Worm (Caenorhabditis elegans) whole organism, L4/young adult: ENCODE measurements around the gene T07F8.4.
A peak's percentile ranks its signal among the peaks of the same experiment; 100 is the strongest.

Experiments used
- W03F9.2 ChIP-seq: fragments of 150-350 bp; optimal IDR thresholded peaks from 2 replicates; lab custom pipeline; 2014; ENCODE audit warnings: missing biosample characterization, missing genetic modification characterization
- dao-5 ChIP-seq: sonication (generic microtip); optimal IDR thresholded peaks from 2 replicates; lab custom pipeline; 2016; ENCODE audit warnings: missing genotype, missing genetic modification characterization, moderate library complexity, missing compliant biosample characterization
- him-1 ChIP-seq: sonication (generic microtip); optimal IDR thresholded peaks from 2 replicates; lab custom pipeline; 2016; ENCODE audit warnings: missing genotype, missing genetic modification reagents, missing genetic modification characterization, missing compliant biosample characterization

Gene T07F8.4

ce11 chrII:7131871-7132693 is at the start of gene T07F8.4, which contains the start of gene gld-3:
Gene T07F8.4, minus strand, starts transcription at chrII:7132032.
Gene gld-3, plus strand, starts transcription at chrII:7132643.
- TF ChIP-seq him-1 (tag; lab: Kevin White, UChicago) (no peak), W03F9.2 (tag; lab: Kevin White, UChicago) (peak; percentile 47)

- TF ChIP-seq W03F9.2 (tag; lab: Kevin White, UChicago) (no peak), dao-5 (tag; lab: Kevin White, UChicago) (no peak)
Measured at ce11 chrII:7176108-7176507, 44.3 kb upstream of the T07F8.4 start.

ce11 chrII:7174843-7175242 is 43.0 kb upstream of the T07F8.4 start, which contains the start of gene glc-4:
Gene glc-4, minus strand, starts transcription at chrII:7174943.
- no peak for TF ChIP-seq W03F9.2 (tag; lab: Kevin White, UChicago)
- TF ChIP-seq him-1 (tag; lab: Kevin White, UChicago), result no peak

ce11 chrII:7171305-7171998 is 39.6 kb upstream of the T07F8.4 start, which contains the start of gene dyf-13:
Gene dyf-13, minus strand, starts transcription at chrII:7171355.
- TF ChIP-seq him-1 (tag; lab: Kevin White, UChicago), result no peak
- no peak for TF ChIP-seq dao-5 (tag; lab: Kevin White, UChicago)
- no peak for TF ChIP-seq W03F9.2 (tag; lab: Kevin White, UChicago)

- TF ChIP-seq dao-5 (tag; lab: Kevin White, UChicago), result no peak
- no peak for TF ChIP-seq him-1 (tag; lab: Kevin White, UChicago)
- no peak for TF ChIP-seq W03F9.2 (tag; lab: Kevin White, UChicago)
Measured at ce11 chrII:7168712-7169111, 36.9 kb upstream of the T07F8.4 start, which contains the start of gene col-36. Gene col-36, minus strand, starts transcription at chrII:7168812.

ce11 chrII:7166768-7167167 is 34.9 kb upstream of the T07F8.4 start:
- TF ChIP-seq W03F9.2 (tag; lab: Kevin White, UChicago), result no peak
- no peak for TF ChIP-seq him-1 (tag; lab: Kevin White, UChicago)
- no peak for TF ChIP-seq dao-5 (tag; lab: Kevin White, UChicago)

ce11 chrII:7165749-7166148 is 33.9 kb upstream of the T07F8.4 start, which contains the start of gene mfsd-13.2:
Gene mfsd-13.2, minus strand, starts transcription at chrII:7165849.
- TF ChIP-seq W03F9.2 (tag; lab: Kevin White, UChicago) (no peak), him-1 (tag; lab: Kevin White, UChicago) (no peak), dao-5 (tag; lab: Kevin White, UChicago) (no peak)

- no peak for TF ChIP-seq W03F9.2 (tag; lab: Kevin White, UChicago)
- no peak for TF ChIP-seq dao-5 (tag; lab: Kevin White, UChicago)
- TF ChIP-seq him-1 (tag; lab: Kevin White, UChicago), result no peak
Measured at ce11 chrII:7161512-7161911, 29.7 kb upstream of the T07F8.4 start, which contains the start of gene C27H5.12. Gene C27H5.12, minus strand, starts transcription at chrII:7161612.

ce11 chrII:7157415-7157814 is 25.6 kb upstream of the T07F8.4 start:
- TF ChIP-seq dao-5 (tag; lab: Kevin White, UChicago) (no peak), him-1 (tag; lab: Kevin White, UChicago) (no peak), W03F9.2 (tag; lab: Kevin White, UChicago) (no peak)

- TF ChIP-seq him-1 (tag; lab: Kevin White, UChicago) (no peak), W03F9.2 (tag; lab: Kevin White, UChicago) (no peak), dao-5 (tag; lab: Kevin White, UChicago) (no peak)
Measured at ce11 chrII:7155392-7155791, 23.6 kb upstream of the T07F8.4 start, which contains the start of gene C27H5.2. Gene C27H5.2, plus strand, starts transcription at chrII:7155581.

ce11 chrII:7154711-7155110 is 22.9 kb upstream of the T07F8.4 start:
- TF ChIP-seq dao-5 (tag; lab: Kevin White, UChicago), result no peak
- TF ChIP-seq W03F9.2 (tag; lab: Kevin White, UChicago), result no peak
- no peak for TF ChIP-seq him-1 (tag; lab: Kevin White, UChicago)

ce11 chrII:7151969-7152631 is 20.3 kb upstream of the T07F8.4 start, which contains the start of gene fust-1:
Gene fust-1, plus strand, starts transcription at chrII:7152581.
- peak; percentile 97 for TF ChIP-seq W03F9.2 (tag; lab: Kevin White, UChicago)
- TF ChIP-seq dao-5 (tag; lab: Kevin White, UChicago), result no peak
- peak; percentile 86 for TF ChIP-seq him-1 (tag; lab: Kevin White, UChicago)
